Fruit fly (Drosophila melanogaster): ENCODE data around the gene Anp.

The Anp gene

dm6 chr3R:30183872-30184271 lies 25.9 kb upstream of the Anp start:
- TF ChIP-seq psq (optimal IDR thresholded peaks at IDR 0.05): no peak
- TF ChIP-seq Myc (optimal IDR thresholded peaks at IDR 0.05): no peak
- TF ChIP-seq h (optimal IDR thresholded peaks at IDR 0.05): no peak
- TF ChIP-seq insv (optimal IDR thresholded peaks at IDR 0.05): no peak
- no peak for TF ChIP-seq ttk (optimal IDR thresholded peaks at IDR 0.05)
- TF ChIP-seq Sin3A (optimal IDR thresholded peaks at IDR 0.05): no peak

DNA sequence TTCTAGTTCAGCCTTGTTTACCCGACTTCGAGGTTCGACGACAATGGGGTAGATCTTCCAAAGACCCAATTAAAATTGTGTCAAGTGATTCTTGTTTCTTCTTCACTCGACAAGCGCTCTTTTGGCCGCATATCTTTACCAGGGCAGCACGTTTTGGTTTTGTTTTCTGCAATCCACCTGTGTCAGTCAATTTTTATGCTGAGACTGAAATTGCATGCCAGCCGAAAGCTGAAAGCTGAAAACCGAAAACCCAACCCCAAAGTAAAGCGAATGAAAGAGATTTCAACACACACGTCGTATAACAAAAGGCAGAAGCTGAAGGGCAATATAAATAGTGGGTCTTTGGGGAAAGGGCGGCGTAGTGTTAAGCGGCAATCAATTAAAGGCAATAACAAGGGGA lies 20.4 kb upstream of the Anp start:
- TF ChIP-seq insv (optimal IDR thresholded peaks at IDR 0.05) (no peak), psq (optimal IDR thresholded peaks at IDR 0.05) (no peak), h (optimal IDR thresholded peaks at IDR 0.05) (no peak), ttk (optimal IDR thresholded peaks at IDR 0.05) (no peak), Sin3A (optimal IDR thresholded peaks at IDR 0.05) (no peak), Myc (optimal IDR thresholded peaks at IDR 0.05) (no peak)

dm6 chr3R:30189836-30190235 lies 19.9 kb upstream of the Anp start:
- no peak for TF ChIP-seq ttk (optimal IDR thresholded peaks at IDR 0.05)
- TF ChIP-seq Sin3A (optimal IDR thresholded peaks at IDR 0.05): no peak
- no peak for TF ChIP-seq insv (optimal IDR thresholded peaks at IDR 0.05)

DNA sequence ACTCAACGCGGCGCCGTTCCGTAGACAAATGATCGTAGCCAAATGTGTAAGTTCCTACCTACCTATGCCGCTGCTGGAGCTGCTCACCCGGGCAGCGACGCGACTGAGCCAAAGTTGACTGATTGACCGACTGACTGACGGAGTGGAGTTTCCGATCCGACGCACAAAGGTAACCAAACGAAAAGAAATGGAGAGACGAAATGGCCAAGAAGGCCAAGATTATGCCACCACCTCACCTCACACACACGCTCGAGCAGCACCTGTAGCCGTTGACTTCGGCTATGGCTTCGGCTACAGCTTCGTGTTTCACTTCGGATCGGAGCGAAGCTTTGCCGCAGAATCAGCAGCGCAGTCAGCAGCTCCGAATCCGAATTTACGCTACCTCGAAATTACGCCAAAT lies 18.7 kb upstream of the Anp start, which contains the start of gene CG9747:
Gene CG9747 (minus strand): TSS at position 206 of the 400 bp plus-strand sequence.
- no peak for TF ChIP-seq ttk (optimal IDR thresholded peaks at IDR 0.05)
- TF ChIP-seq h (optimal IDR thresholded peaks at IDR 0.05): no peak
- no peak for TF ChIP-seq insv (optimal IDR thresholded peaks at IDR 0.05)
- TF ChIP-seq Sin3A (optimal IDR thresholded peaks at IDR 0.05): no peak
- no peak for TF ChIP-seq psq (optimal IDR thresholded peaks at IDR 0.05)
- TF ChIP-seq Myc (optimal IDR thresholded peaks at IDR 0.05): no peak

DNA sequence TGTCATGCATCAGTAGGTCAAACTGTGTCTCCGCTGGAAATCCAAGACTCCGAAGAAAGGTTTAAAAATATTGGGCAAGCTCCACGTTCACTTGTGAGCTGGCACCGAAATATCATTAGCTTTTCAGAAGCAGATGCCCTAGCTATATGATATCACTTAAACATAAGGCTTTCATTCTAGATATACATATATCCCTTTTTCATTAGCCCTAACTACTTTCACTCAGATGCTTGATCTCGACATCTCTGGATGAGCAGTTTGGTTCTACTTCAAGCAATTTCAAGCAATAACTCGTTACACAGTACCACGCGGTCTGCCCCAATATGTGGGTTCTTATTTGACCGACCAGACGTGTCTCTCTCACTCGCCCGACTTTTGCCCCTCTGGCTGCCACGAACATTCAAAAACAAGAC lies 18.3 kb upstream of the Anp start:
- TF ChIP-seq Myc (optimal IDR thresholded peaks at IDR 0.05) (no peak), Sin3A (optimal IDR thresholded peaks at IDR 0.05) (no peak), ttk (optimal IDR thresholded peaks at IDR 0.05) (no peak), h (optimal IDR thresholded peaks at IDR 0.05) (no peak), insv (optimal IDR thresholded peaks at IDR 0.05) (no peak), psq (optimal IDR thresholded peaks at IDR 0.05) (no peak)

dm6 chr3R:30193826-30194225 lies 15.9 kb upstream of the Anp start:
- no peak for TF ChIP-seq insv (optimal IDR thresholded peaks at IDR 0.05)
- no peak for TF ChIP-seq psq (optimal IDR thresholded peaks at IDR 0.05)
- no peak for TF ChIP-seq h (optimal IDR thresholded peaks at IDR 0.05)
- no peak for TF ChIP-seq Myc (optimal IDR thresholded peaks at IDR 0.05)
- no peak for TF ChIP-seq Sin3A (optimal IDR thresholded peaks at IDR 0.05)
- no peak for TF ChIP-seq ttk (optimal IDR thresholded peaks at IDR 0.05)

- TF ChIP-seq Sin3A (optimal IDR thresholded peaks at IDR 0.05) (no peak), psq (optimal IDR thresholded peaks at IDR 0.05) (no peak), h (optimal IDR thresholded peaks at IDR 0.05) (no peak), insv (optimal IDR thresholded peaks at IDR 0.05) (no peak), ttk (optimal IDR thresholded peaks at IDR 0.05) (no peak), Myc (optimal IDR thresholded peaks at IDR 0.05) (no peak)
These were observed 14.1 kb upstream of the Anp start for dm6 chr3R:30195606-30196049.

dm6 chr3R:30196128-30196527 lies 13.6 kb upstream of the Anp start, which contains the start of gene CG15531:
CG15531 (minus strand) TSS chr3R:30196228.
- TF ChIP-seq ttk (optimal IDR thresholded peaks at IDR 0.05): no peak
- no peak for TF ChIP-seq insv (optimal IDR thresholded peaks at IDR 0.05)
- TF ChIP-seq Myc (optimal IDR thresholded peaks at IDR 0.05): no peak
- TF ChIP-seq psq (optimal IDR thresholded peaks at IDR 0.05): no peak
- no peak for TF ChIP-seq Sin3A (optimal IDR thresholded peaks at IDR 0.05)
- TF ChIP-seq h (optimal IDR thresholded peaks at IDR 0.05): no peak

dm6 chr3R:30197796-30198195 lies 12.0 kb upstream of the Anp start:
- TF ChIP-seq insv (optimal IDR thresholded peaks at IDR 0.05) (no peak), Sin3A (optimal IDR thresholded peaks at IDR 0.05) (no peak), Myc (optimal IDR thresholded peaks at IDR 0.05) (no peak), h (optimal IDR thresholded peaks at IDR 0.05) (no peak), ttk (optimal IDR thresholded peaks at IDR 0.05) (no peak), psq (optimal IDR thresholded peaks at IDR 0.05) (no peak)

- no peak for TF ChIP-seq Myc (optimal IDR thresholded peaks at IDR 0.05)
- no peak for TF ChIP-seq h (optimal IDR thresholded peaks at IDR 0.05)
- no peak for TF ChIP-seq insv (optimal IDR thresholded peaks at IDR 0.05)
- TF ChIP-seq ttk (optimal IDR thresholded peaks at IDR 0.05): no peak
- TF ChIP-seq psq (optimal IDR thresholded peaks at IDR 0.05): no peak
- TF ChIP-seq Sin3A (optimal IDR thresholded peaks at IDR 0.05): no peak
These were observed 11.0 kb upstream of the Anp start for dm6 chr3R:30198793-30199192.

DNA sequence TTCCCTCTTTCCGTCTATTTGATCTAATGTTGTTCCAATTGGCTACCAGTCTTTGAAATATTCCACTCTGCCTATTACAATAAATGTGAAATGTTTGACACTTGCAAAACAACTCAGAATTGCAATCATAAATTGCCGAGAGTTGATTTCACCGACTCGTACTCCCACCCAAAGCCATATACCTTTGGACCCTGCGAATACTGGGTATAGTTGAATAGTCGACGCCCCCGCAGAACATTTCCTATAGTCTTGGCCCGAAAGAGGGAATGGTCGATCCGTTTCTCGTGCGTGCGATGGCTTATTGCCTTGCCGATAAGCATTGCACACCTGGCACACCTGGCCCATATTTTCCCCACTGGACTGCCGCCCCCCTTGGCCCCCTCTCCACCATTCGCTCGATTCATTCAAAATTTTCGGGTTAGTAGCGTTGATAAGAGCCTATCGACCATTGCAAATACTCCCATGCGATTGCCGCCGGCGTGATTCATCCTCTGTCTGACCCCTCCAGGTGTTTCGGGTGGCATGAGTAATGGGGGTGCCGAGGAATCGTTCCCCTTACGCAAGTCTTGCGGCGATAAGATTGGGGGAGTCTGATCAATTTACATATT lies 9.6 kb upstream of the Anp start:
- no peak for TF ChIP-seq h (optimal IDR thresholded peaks at IDR 0.05)

DNA sequence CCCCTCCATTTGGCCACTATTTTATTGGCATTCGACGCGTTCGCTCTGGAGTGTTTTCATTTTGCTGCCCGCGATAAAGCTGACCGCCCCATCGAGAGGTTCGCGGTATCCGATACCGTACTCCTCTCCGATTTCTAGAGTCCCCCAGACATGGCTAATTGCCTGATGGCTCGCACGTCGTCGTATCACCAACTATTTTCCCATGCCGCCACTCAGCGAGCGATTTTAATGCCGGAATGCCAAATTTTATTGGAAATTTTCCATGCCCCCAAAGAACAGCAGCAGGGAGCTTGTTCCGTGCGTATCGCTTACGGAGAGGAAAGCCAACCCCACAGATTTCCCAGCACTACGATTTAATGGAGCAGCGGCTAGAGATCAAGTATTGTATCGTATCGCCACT lies 8.7 kb upstream of the Anp start:
- TF ChIP-seq psq (optimal IDR thresholded peaks at IDR 0.05) (no peak), ttk (optimal IDR thresholded peaks at IDR 0.05) (no peak), h (optimal IDR thresholded peaks at IDR 0.05) (no peak), insv (optimal IDR thresholded peaks at IDR 0.05) (no peak), Myc (optimal IDR thresholded peaks at IDR 0.05) (no peak), Sin3A (optimal IDR thresholded peaks at IDR 0.05) (no peak)

DNA sequence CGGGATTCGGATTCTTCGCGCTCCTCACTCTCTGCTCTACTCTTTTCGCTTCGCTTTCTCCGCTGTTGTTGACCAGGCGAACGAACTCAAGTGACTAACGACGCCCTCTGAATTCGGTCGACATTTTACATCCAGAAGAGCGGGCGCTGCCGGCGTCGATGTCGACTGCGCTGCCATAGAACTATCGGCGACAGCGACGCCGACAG lies 6.9 kb upstream of the Anp start, which contains the start of gene CG9743:
Gene CG9743 (minus strand): TSS at position 101 of the 206 bp plus-strand sequence.
- no peak for TF ChIP-seq psq (optimal IDR thresholded peaks at IDR 0.05)
- TF ChIP-seq Sin3A (optimal IDR thresholded peaks at IDR 0.05): no peak
- TF ChIP-seq ttk (optimal IDR thresholded peaks at IDR 0.05): no peak
- no peak for TF ChIP-seq Myc (optimal IDR thresholded peaks at IDR 0.05)
- no peak for TF ChIP-seq insv (optimal IDR thresholded peaks at IDR 0.05)
- TF ChIP-seq h (optimal IDR thresholded peaks at IDR 0.05): no peak

Measured in Kc167 (cell line).